Worm (Caenorhabditis elegans): Measurements from ENCODE around the gene C46F11.5.

ce11 chrIII:3637251-3637989, 20.0 kb downstream of the C46F11.5 start:
- TF ChIP-seq him-1 (tag; optimal IDR thresholded peaks at IDR 0.05), result no peak
- TF ChIP-seq W03F9.2 (tag; optimal IDR thresholded peaks at IDR 0.05), result no peak
- TF ChIP-seq dao-5 (tag; optimal IDR thresholded peaks at IDR 0.05), result no peak

All from whole organism, L4/young adult.